Worm (Caenorhabditis elegans) whole organism, late embryonic: ENCODE results near the gene F32D8.7.

Experiments
- ama-1 ChIP-seq: fragments of 150-350 bp; optimal IDR thresholded peaks from 2 replicates; lab custom pipeline; 2014
- ceh-34 ChIP-seq: sonication (generic microtip); optimal IDR thresholded peaks from 2 replicates; lab custom pipeline; 2016; ENCODE audit warnings: mild to moderate bottlenecking, missing genetic modification characterization, missing compliant biosample characterization

DNA sequence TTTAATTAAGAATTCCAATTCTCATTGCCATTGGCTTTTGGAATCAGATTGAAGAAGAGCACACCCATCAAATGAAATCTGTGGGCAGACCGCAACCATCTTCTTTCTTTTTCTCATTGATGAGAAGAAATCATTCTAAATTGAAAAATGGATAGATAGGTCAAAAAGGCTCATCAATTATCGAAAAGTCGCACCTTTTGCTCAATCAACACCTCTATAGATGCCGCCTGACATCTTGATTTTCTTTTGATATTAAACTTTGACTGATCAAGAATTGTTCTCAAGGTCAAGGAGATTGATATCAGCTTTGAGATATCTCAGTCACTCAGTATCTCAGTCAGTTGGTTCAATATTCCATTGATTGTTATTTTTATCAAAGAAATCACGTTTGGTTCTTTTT lies 11.7 kb downstream of the F32D8.7 start:
- no peak for TF ChIP-seq ama-1
- TF ChIP-seq ceh-34 (tag; lab: Kevin White, UChicago), result no peak
